Worm (Caenorhabditis elegans) whole organism, mixed stage, embryonic: ENCODE measurements around the gene fard-1.
A peak's percentile ranks its signal among the peaks of the same experiment; 100 is the strongest.

Source experiments
- M03D4.4 ChIP-seq: sonication (generic microtip); optimal IDR thresholded peaks from 2 replicates; lab custom pipeline; 2017; ENCODE audit warnings: mild to moderate bottlenecking, missing genetic modification characterization, missing compliant biosample characterization
- blmp-1 ChIP-seq: fragments of 150-350 bp; optimal IDR thresholded peaks from 2 replicates; lab custom pipeline; 2014; ENCODE audit warnings: missing biosample characterization, missing genetic modification characterization
- ceh-39 ChIP-seq: fragments of 150-350 bp; optimal IDR thresholded peaks from 2 replicates; lab custom pipeline; 2014; ENCODE audit warnings: missing biosample characterization, missing genetic modification characterization
- ceh-43 ChIP-seq: fragments of 200-800 bp; sonication (Bioruptor generic); optimal IDR thresholded peaks from 2 replicates; lab custom pipeline; 2018; ENCODE audit warnings: mild to moderate bottlenecking, missing genetic modification characterization, moderate library complexity, missing compliant biosample characterization
- ceh-83 ChIP-seq: fragments of 200-800 bp; sonication (Bioruptor generic); optimal IDR thresholded peaks from 2 replicates; lab custom pipeline; 2018; ENCODE audit warnings: mild to moderate bottlenecking, missing genetic modification characterization, missing compliant biosample characterization
- ces-1 ChIP-seq: fragments of 150-350 bp; optimal IDR thresholded peaks from 2 replicates; lab custom pipeline; 2014; ENCODE audit warnings: missing biosample characterization, missing genetic modification reagents, missing genetic modification characterization
- drap-1 ChIP-seq: fragments of 200-800 bp; sonication (Bioruptor generic); optimal IDR thresholded peaks from 3 replicates; lab custom pipeline; 2018; ENCODE audit warnings: mild to moderate bottlenecking, missing genetic modification characterization, missing compliant biosample characterization
- elt-1 ChIP-seq: sonication (generic microtip); optimal IDR thresholded peaks from 2 replicates; lab custom pipeline; 2017; ENCODE audit warnings: missing genetic modification characterization, mild to moderate bottlenecking, missing compliant biosample characterization, antibody characterized with exemption, moderate library complexity, borderline replicate concordance; ENCODE audit not compliant: insufficient read depth
- elt-3 ChIP-seq: fragments of 150-350 bp; optimal IDR thresholded peaks from 2 replicates; lab custom pipeline; 2014; ENCODE audit warnings: missing biosample characterization, missing genetic modification characterization
- flh-1 ChIP-seq: fragments of 200-800 bp; sonication (Bioruptor generic); optimal IDR thresholded peaks from 2 replicates; lab custom pipeline; 2018; ENCODE audit warnings: mild to moderate bottlenecking, missing genetic modification characterization, moderate library complexity, missing compliant biosample characterization
- ham-2 ChIP-seq: fragments of 200-800 bp; sonication (Bioruptor generic); optimal IDR thresholded peaks from 2 replicates; lab custom pipeline; 2018; ENCODE audit warnings: mild to moderate bottlenecking, missing genetic modification characterization, missing compliant biosample characterization
- hlh-1 ChIP-seq: fragments of 150-350 bp; optimal IDR thresholded peaks from 2 replicates; lab custom pipeline; 2014; ENCODE audit warnings: missing biosample characterization, missing genetic modification reagents, missing genetic modification characterization
- lin-32 ChIP-seq: fragments of 200-800 bp; sonication (Bioruptor generic); optimal IDR thresholded peaks from 2 replicates; lab custom pipeline; 2018; ENCODE audit warnings: mild to moderate bottlenecking, missing genetic modification characterization, missing compliant biosample characterization
- lsy-2 ChIP-seq: fragments of 150-350 bp; optimal IDR thresholded peaks from 2 replicates; lab custom pipeline; 2014; ENCODE audit warnings: missing biosample characterization, missing genetic modification characterization
- mep-1 ChIP-seq: fragments of 150-350 bp; optimal IDR thresholded peaks from 2 replicates; lab custom pipeline; 2017; ENCODE audit warnings: missing biosample characterization, missing genetic modification reagents, missing genetic modification characterization, inconsistent platforms
- mls-2 ChIP-seq: sonication (generic microtip); optimal IDR thresholded peaks from 2 replicates; lab custom pipeline; 2016; ENCODE audit warnings: mild to moderate bottlenecking, missing genetic modification characterization, moderate library complexity, missing compliant biosample characterization
- nhr-12 ChIP-seq: fragments of 150-350 bp; optimal IDR thresholded peaks from 2 replicates; lab custom pipeline; 2014; ENCODE audit warnings: missing biosample characterization, missing genetic modification characterization
- nhr-2 ChIP-seq: fragments of 150-350 bp; optimal IDR thresholded peaks from 2 replicates; lab custom pipeline; 2014; ENCODE audit warnings: missing biosample characterization, missing genetic modification characterization
- nhr-237 ChIP-seq: fragments of 150-350 bp; optimal IDR thresholded peaks from 2 replicates; lab custom pipeline; 2014; ENCODE audit warnings: missing biosample characterization, missing genetic modification characterization
- nhr-76 ChIP-seq: sonication (generic microtip); optimal IDR thresholded peaks from 2 replicates; lab custom pipeline; 2017; ENCODE audit warnings: missing biosample characterization, missing genetic modification characterization
- pha-4 ChIP-seq: fragments of 150-350 bp; optimal IDR thresholded peaks from 2 replicates; lab custom pipeline; 2018; ENCODE audit warnings: missing biosample characterization, missing genetic modification reagents, missing genetic modification characterization
- sem-2 ChIP-seq: fragments of 200-800 bp; sonication (Bioruptor generic); optimal IDR thresholded peaks from 2 replicates; lab custom pipeline; 2018; ENCODE audit warnings: mild to moderate bottlenecking, missing genetic modification characterization, missing compliant biosample characterization
- snpc-4 ChIP-seq: fragments of 150-350 bp; optimal IDR thresholded peaks from 2 replicates; lab custom pipeline; 2014; ENCODE audit warnings: missing biosample characterization, missing genetic modification characterization
- tbx-8 ChIP-seq: fragments of 200-800 bp; sonication (Bioruptor generic); optimal IDR thresholded peaks from 2 replicates; lab custom pipeline; 2018; ENCODE audit warnings: mild to moderate bottlenecking, missing genetic modification characterization, moderate library complexity, missing compliant biosample characterization
- unc-39 ChIP-seq: fragments of 150-350 bp; optimal IDR thresholded peaks from 2 replicates; lab custom pipeline; 2014; ENCODE audit warnings: missing biosample characterization, missing genetic modification characterization
- unc-62 ChIP-seq: fragments of 150-350 bp; optimal IDR thresholded peaks from 2 replicates; lab custom pipeline; 2014; ENCODE audit warnings: missing biosample characterization, missing genetic modification reagents, missing genetic modification characterization
- zip-8 ChIP-seq: fragments of 150-350 bp; optimal IDR thresholded peaks from 2 replicates; lab custom pipeline; 2014; ENCODE audit warnings: missing biosample characterization, missing genetic modification characterization

The fard-1 gene

DNA sequence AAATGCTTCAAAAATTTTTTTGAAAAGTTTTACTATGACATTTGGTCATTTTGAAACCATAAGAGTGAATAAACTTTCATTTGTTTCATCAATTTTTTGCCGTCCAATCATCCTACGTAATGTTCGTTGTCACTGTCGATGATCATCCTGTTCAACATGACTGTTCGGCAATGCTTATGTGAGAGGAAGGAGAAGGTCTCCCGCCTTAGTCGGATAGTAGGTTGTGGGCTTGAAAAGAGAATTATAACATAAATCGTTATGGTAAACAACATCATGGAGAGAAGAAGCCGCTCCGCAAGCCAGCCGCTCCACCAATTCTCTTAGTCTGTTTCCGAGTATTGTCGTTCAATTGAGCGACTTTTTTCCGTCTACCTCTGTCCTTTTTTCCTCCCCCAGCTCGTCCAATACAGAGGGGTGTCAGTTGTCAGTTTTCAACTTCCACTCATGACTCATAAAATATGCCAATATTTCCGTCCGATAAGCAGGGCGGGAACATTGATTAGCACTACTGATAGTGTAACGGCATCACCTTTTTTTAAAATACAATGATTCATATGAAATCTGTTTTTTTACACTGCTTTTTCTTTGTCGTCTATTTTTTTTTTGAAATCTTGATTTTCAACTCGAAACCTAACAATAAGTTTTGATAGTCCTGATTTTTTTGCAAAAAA lies 27.0 kb upstream of the fard-1 start:
- no peak for TF ChIP-seq unc-62 (GFP tag; lab: Kevin White, UChicago)
- no peak for TF ChIP-seq flh-1
- TF ChIP-seq elt-1 (tag; lab: Kevin White, UChicago): no peak
- TF ChIP-seq unc-39 (tag; lab: Kevin White, UChicago): no peak
- no peak for TF ChIP-seq sem-2
- TF ChIP-seq nhr-76: no peak
- TF ChIP-seq ceh-43: no peak
- TF ChIP-seq blmp-1 (tag; lab: Kevin White, UChicago): no peak
- no peak for TF ChIP-seq ceh-83 (GFP tag; lab: Kevin White, UChicago)
- no peak for TF ChIP-seq mep-1 (tag; lab: Kevin White, UChicago)

- TF ChIP-seq snpc-4 (tag; lab: Kevin White, UChicago) (no peak), drap-1 (GFP tag; lab: Kevin White, UChicago) (peak; percentile 27), hlh-1 (no peak), elt-1 (tag; lab: Kevin White, UChicago) (peak; percentile 76), ham-2 (GFP tag; lab: Kevin White, UChicago) (peak; percentile 13), pha-4 (tag; lab: Kevin White, UChicago) (peak; percentile 5), unc-62 (GFP tag; lab: Kevin White, UChicago) (peak; percentile 27)
These were observed 25.8 kb upstream of the fard-1 start for ce11 chrX:2907296-2907873.

- TF ChIP-seq hlh-1 (no peak), ceh-39 (no peak), nhr-12 (tag; lab: Kevin White, UChicago) (no peak), ceh-43 (no peak)
These were observed 23.9 kb upstream of the fard-1 start, which contains the start of gene nmy-1 for ce11 chrX:2909227-2909626. nmy-1 (plus strand) TSS chrX:2909527.

ce11 chrX:2912689-2913088 lies 20.5 kb upstream of the fard-1 start:
- no peak for TF ChIP-seq M03D4.4 (tag; lab: Kevin White, UChicago)
- no peak for TF ChIP-seq elt-1 (tag; lab: Kevin White, UChicago)
- no peak for TF ChIP-seq lsy-2 (tag; lab: Kevin White, UChicago)
- TF ChIP-seq ces-1 (GFP tag; lab: Kevin White, UChicago): no peak
- TF ChIP-seq ham-2 (GFP tag; lab: Kevin White, UChicago): no peak

DNA sequence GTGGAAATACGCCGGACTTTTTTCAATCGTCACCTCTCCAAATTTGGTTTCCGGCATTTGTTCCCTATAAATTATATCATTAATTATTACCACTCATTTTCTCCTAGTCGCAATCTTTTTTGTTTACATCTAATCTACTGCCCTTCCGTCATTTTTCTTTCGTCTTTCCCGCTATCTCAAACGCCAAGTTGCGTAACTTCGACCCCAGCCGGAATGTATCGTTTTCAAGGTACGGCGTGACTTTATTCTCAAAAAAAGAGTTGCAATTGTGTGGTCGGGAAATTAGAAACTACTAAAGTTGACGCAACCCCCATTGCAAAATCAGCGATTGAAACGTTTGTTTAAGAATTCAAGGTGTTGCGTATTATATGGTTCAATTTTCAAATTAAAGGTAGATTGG lies 13.7 kb upstream of the fard-1 start:
- TF ChIP-seq elt-1 (tag; lab: Kevin White, UChicago): peak; percentile 74
- TF ChIP-seq nhr-237: no peak
- TF ChIP-seq hlh-1: no peak
- TF ChIP-seq zip-8 (tag; lab: Kevin White, UChicago): peak; percentile 15
- no peak for TF ChIP-seq nhr-12 (tag; lab: Kevin White, UChicago)

DNA sequence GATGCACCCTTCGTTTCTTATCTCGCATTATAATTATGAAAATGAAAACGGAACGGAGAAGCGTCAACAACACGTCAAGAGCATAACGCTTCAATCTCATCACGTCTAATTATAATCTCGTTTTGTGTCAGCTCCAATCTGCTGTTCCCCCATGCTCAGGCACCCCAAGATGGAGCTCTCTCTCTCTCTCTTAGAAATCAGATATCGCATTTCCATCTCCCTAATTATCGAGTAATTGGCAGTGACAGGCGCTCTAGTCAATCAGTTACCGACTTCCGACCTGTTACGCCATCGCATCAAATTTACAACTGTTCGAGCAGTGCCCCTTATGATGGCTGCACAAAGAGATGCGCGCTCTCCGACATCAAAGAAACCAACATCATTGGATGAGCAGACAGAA lies 12.7 kb upstream of the fard-1 start:
- no peak for TF ChIP-seq lsy-2 (tag; lab: Kevin White, UChicago)
- TF ChIP-seq tbx-8 (GFP tag; lab: Kevin White, UChicago): no peak
- peak; percentile 50 for TF ChIP-seq hlh-1
- peak; percentile 89 for TF ChIP-seq ces-1 (GFP tag; lab: Kevin White, UChicago)
- TF ChIP-seq sem-2: no peak
- TF ChIP-seq zip-8 (tag; lab: Kevin White, UChicago): peak; percentile 37
- peak; percentile 95 for TF ChIP-seq unc-62 (GFP tag; lab: Kevin White, UChicago)
- no peak for TF ChIP-seq lin-32 (GFP tag; lab: Kevin White, UChicago)
- TF ChIP-seq nhr-2 (tag; lab: Kevin White, UChicago): peak; percentile 68
- TF ChIP-seq ceh-39: no peak
- no peak for TF ChIP-seq ceh-83 (GFP tag; lab: Kevin White, UChicago)
- no peak for TF ChIP-seq drap-1 (GFP tag; lab: Kevin White, UChicago)
- TF ChIP-seq mls-2 (tag; lab: Kevin White, UChicago): peak; percentile 53
- TF ChIP-seq elt-3: no peak
- peak; percentile 32 for TF ChIP-seq ceh-43
